Worm (Caenorhabditis elegans) whole organism, young adult: Measurements from ENCODE around the gene ceh-63.
A peak's percentile ranks its signal among the peaks of the same experiment; 100 is the strongest.

Experiments
- B0019.2 ChIP-seq: fragments of 200-800 bp; sonication (Bioruptor generic); conservative IDR thresholded peaks from 2 replicates; pipeline ENCODE4 v1.3.6; 2022; ENCODE audit warnings: missing genetic modification reagents, missing genetic modification characterization, missing compliant biosample characterization
- C06A6.2 ChIP-seq: fragments of 200-800 bp; sonication (Bioruptor generic); conservative IDR thresholded peaks from 2 replicates; pipeline ENCODE4 v1.3.6; 2022; ENCODE audit warnings: missing genetic modification characterization, missing compliant biosample characterization
- C17E4.6 ChIP-seq: fragments of 200-800 bp; sonication (Bioruptor generic); IDR thresholded peaks from 2 replicates; pipeline ENCODE4 v1.3.6; 2022; ENCODE audit warnings: missing genetic modification reagents, missing genetic modification characterization, missing compliant biosample characterization
- D2030.7 ChIP-seq: fragments of 200-800 bp; sonication (Bioruptor generic); IDR thresholded peaks from 2 replicates; pipeline ENCODE4 v1.3.6; 2022; ENCODE audit warnings: missing genetic modification reagents, missing genetic modification characterization, missing compliant biosample characterization
- F10E7.11 ChIP-seq: sonication (generic microtip); optimal IDR thresholded peaks from 2 replicates; lab custom pipeline; 2017; ENCODE audit warnings: mild to moderate bottlenecking, missing genetic modification characterization, moderate library complexity, missing compliant biosample characterization
- F23B12.7 ChIP-seq: sonication (generic microtip); optimal IDR thresholded peaks from 2 replicates; lab custom pipeline; 2017; ENCODE audit warnings: missing genetic modification characterization, mild to moderate bottlenecking, missing compliant biosample characterization, antibody characterized with exemption, moderate library complexity; ENCODE audit not compliant: insufficient read depth
- F39B2.1 ChIP-seq: fragments of 200-800 bp; sonication (Bioruptor generic); IDR thresholded peaks from 2 replicates; pipeline ENCODE4 v1.3.6; 2022; ENCODE audit warnings: missing genetic modification reagents, missing genetic modification characterization, missing compliant biosample characterization
- Y67H2A.10 ChIP-seq: fragments of 200-800 bp; sonication (Bioruptor generic); conservative IDR thresholded peaks from 2 replicates; pipeline ENCODE4 v1.3.6; 2022; ENCODE audit warnings: missing genetic modification reagents, missing genetic modification characterization, missing compliant biosample characterization
- ZK185.1 ChIP-seq: sonication (generic microtip); optimal IDR thresholded peaks from 2 replicates; lab custom pipeline; 2016; ENCODE audit warnings: mild to moderate bottlenecking, missing genetic modification characterization, missing compliant biosample characterization; ENCODE audit not compliant: poor library complexity, severe bottlenecking
- ama-1 ChIP-seq, 3 experiments: fragments of 150-350 bp in 1 of 3; sonication (generic microtip) in 2 of 3; optimal IDR thresholded peaks; 2 replicates each; lab custom pipeline; 2014 to 2018; ENCODE audit warnings: missing biosample characterization in 2 of 3, missing genetic modification characterization in 2 of 3, missing genetic modification reagents in 2 of 3
- cebp-1 ChIP-seq, 2 experiments: fragments of 200-800 bp in 1 of 2; sonication (Bioruptor generic) in 1 of 2; sonication (generic microtip) in 1 of 2; IDR thresholded peaks in 1 of 2; optimal IDR thresholded peaks in 1 of 2; 2 replicates each; pipeline versions ENCODE4 v1.3.6 to Lab custom; 2017 to 2022; ENCODE audit warnings: missing compliant biosample characterization in 2 of 2, missing genetic modification characterization in 2 of 2, mild to moderate bottlenecking in 1 of 2, missing genetic modification reagents in 1 of 2, moderate library complexity in 1 of 2
- ceh-100 ChIP-seq: fragments of 200-800 bp; sonication (Bioruptor generic); IDR thresholded peaks from 2 replicates; pipeline ENCODE4 v1.3.6; 2022; ENCODE audit warnings: missing genetic modification reagents, missing genetic modification characterization, missing compliant biosample characterization
- ceh-27 ChIP-seq: fragments of 200-800 bp; sonication (Bioruptor generic); optimal IDR thresholded peaks from 2 replicates; lab custom pipeline; 2018; ENCODE audit warnings: mild to moderate bottlenecking, missing genetic modification characterization, moderate library complexity, missing compliant biosample characterization
- chd-7 ChIP-seq: sonication (generic microtip); optimal IDR thresholded peaks from 2 replicates; lab custom pipeline; 2016; ENCODE audit warnings: mild to moderate bottlenecking, missing genetic modification characterization, moderate library complexity, missing compliant biosample characterization
- dox-1 ChIP-seq: fragments of 200-800 bp; sonication (Bioruptor generic); IDR thresholded peaks from 2 replicates; pipeline ENCODE4 v1.3.6; 2022; ENCODE audit warnings: missing genetic modification reagents, missing genetic modification characterization, missing compliant biosample characterization
- dpff-1 ChIP-seq: sonication (generic microtip); optimal IDR thresholded peaks from 2 replicates; lab custom pipeline; 2017; ENCODE audit warnings: mild to moderate bottlenecking, missing genetic modification characterization, missing compliant biosample characterization
- dpl-1 ChIP-seq: fragments of 150-350 bp; optimal IDR thresholded peaks from 2 replicates; lab custom pipeline; 2014; ENCODE audit warnings: missing biosample characterization, missing genetic modification reagents, missing genetic modification characterization
- efl-1 ChIP-seq: fragments of 150-350 bp; optimal IDR thresholded peaks from 2 replicates; lab custom pipeline; 2014; ENCODE audit warnings: missing biosample characterization, missing genetic modification reagents, missing genetic modification characterization
- egl-18 ChIP-seq: fragments of 200-800 bp; sonication (Bioruptor generic); IDR thresholded peaks from 2 replicates; pipeline ENCODE4 v1.3.6; 2022; ENCODE audit warnings: missing genetic modification reagents, missing genetic modification characterization, missing compliant biosample characterization
- gei-17 ChIP-seq: fragments of 200-800 bp; sonication (Bioruptor generic); optimal IDR thresholded peaks from 2 replicates; lab custom pipeline; 2018; ENCODE audit warnings: mild to moderate bottlenecking, missing genetic modification characterization, missing compliant biosample characterization
- hmg-1.2 ChIP-seq: fragments of 200-800 bp; sonication (Bioruptor generic); IDR thresholded peaks from 2 replicates; pipeline ENCODE4 v1.3.6; 2022; ENCODE audit warnings: missing genetic modification reagents, missing genetic modification characterization, missing compliant biosample characterization
- hrde-1 ChIP-seq: sonication (generic microtip); optimal IDR thresholded peaks from 2 replicates; lab custom pipeline; 2016; ENCODE audit warnings: missing genetic modification characterization, mild to moderate bottlenecking, missing compliant biosample characterization, moderate library complexity, missing genotype, missing genetic modification reagents, borderline replicate concordance
- lin-35 ChIP-seq, 3 experiments: fragments of 150-350 bp in 2 of 3; sonication (generic microtip) in 1 of 3; optimal IDR thresholded peaks; 2 replicates each; lab custom pipeline; 2014 to 2018; ENCODE audit warnings: missing biosample characterization in 3 of 3, missing genetic modification characterization in 3 of 3, missing genetic modification reagents in 3 of 3
- madf-10 ChIP-seq: sonication (generic microtip); optimal IDR thresholded peaks from 2 replicates; lab custom pipeline; 2016; ENCODE audit warnings: mild to moderate bottlenecking, missing genetic modification characterization, missing compliant biosample characterization
- madf-8 ChIP-seq: fragments of 200-800 bp; sonication (Bioruptor generic); conservative IDR thresholded peaks from 2 replicates; pipeline ENCODE4 v1.3.6; 2022; ENCODE audit warnings: missing genetic modification reagents, missing genetic modification characterization, missing compliant biosample characterization
- mcd-1 ChIP-seq: fragments of 200-800 bp; sonication (Bioruptor generic); IDR thresholded peaks from 2 replicates; pipeline ENCODE4 v1.3.6; 2022; ENCODE audit warnings: missing genetic modification reagents, missing genetic modification characterization, missing compliant biosample characterization
- mel-28 ChIP-seq: sonication (generic microtip); optimal IDR thresholded peaks from 2 replicates; lab custom pipeline; 2016; ENCODE audit warnings: borderline replicate concordance, mild to moderate bottlenecking, missing genetic modification characterization, missing compliant biosample characterization
- mes-4 ChIP-seq: sonication (generic microtip); optimal IDR thresholded peaks from 2 replicates; lab custom pipeline; 2016; ENCODE audit warnings: missing genotype, missing genetic modification characterization, missing compliant biosample characterization
- mxl-1 ChIP-seq: sonication (generic microtip); optimal IDR thresholded peaks from 2 replicates; lab custom pipeline; 2016; ENCODE audit warnings: missing genetic modification characterization, missing compliant biosample characterization
- pha-4 ChIP-seq: fragments of 150-350 bp; sonication (generic microtip); optimal IDR thresholded peaks from 2 replicates; lab custom pipeline; 2014; ENCODE audit warnings: missing biosample characterization, missing genetic modification reagents, missing genetic modification characterization
- rec-8 ChIP-seq, 2 experiments: sonication (generic microtip); optimal IDR thresholded peaks; 2 replicates each; lab custom pipeline; 2016; ENCODE audit warnings: mild to moderate bottlenecking in 2 of 2, missing genetic modification characterization in 2 of 2, missing genetic modification reagents in 2 of 2, missing genotype in 2 of 2, missing biosample characterization in 1 of 2, missing compliant biosample characterization in 1 of 2, moderate library complexity in 1 of 2
- rpc-1 ChIP-seq, 2 experiments: fragments of 150-350 bp in 1 of 2; sonication (generic microtip) in 1 of 2; optimal IDR thresholded peaks; 2 replicates each; lab custom pipeline; 2014 to 2018; ENCODE audit warnings: missing biosample characterization in 1 of 2, missing genetic modification characterization in 1 of 2, missing genetic modification reagents in 1 of 2, missing genotype in 1 of 2
- sdz-38 ChIP-seq: sonication (generic microtip); optimal IDR thresholded peaks from 2 replicates; lab custom pipeline; 2016; ENCODE audit warnings: missing genotype, missing genetic modification characterization, missing compliant biosample characterization
- tlf-1 ChIP-seq: fragments of 200-800 bp; sonication (Bioruptor generic); optimal IDR thresholded peaks from 2 replicates; lab custom pipeline; 2018; ENCODE audit warnings: mild to moderate bottlenecking, missing genetic modification characterization, missing compliant biosample characterization
- unc-130 ChIP-seq: sonication (generic microtip); optimal IDR thresholded peaks from 2 replicates; lab custom pipeline; 2016; ENCODE audit warnings: missing genetic modification reagents, missing genetic modification characterization, missing compliant biosample characterization
- unc-62 ChIP-seq: fragments of 150-350 bp; optimal IDR thresholded peaks from 2 replicates; lab custom pipeline; 2014; ENCODE audit warnings: missing biosample characterization, missing genetic modification reagents, missing genetic modification characterization
- xnd-1 ChIP-seq: sonication (generic microtip); optimal IDR thresholded peaks from 2 replicates; lab custom pipeline; 2016; ENCODE audit warnings: missing genotype, missing genetic modification reagents, missing genetic modification characterization, missing compliant biosample characterization
- ztf-18 ChIP-seq: sonication (generic microtip); optimal IDR thresholded peaks from 2 replicates; lab custom pipeline; 2016; ENCODE audit warnings: missing genotype, mild to moderate bottlenecking, missing genetic modification characterization, missing compliant biosample characterization
- ztf-25 ChIP-seq: fragments of 200-800 bp; sonication (Bioruptor generic); IDR thresholded peaks from 2 replicates; pipeline ENCODE4 v1.3.6; 2022; ENCODE audit warnings: missing genetic modification reagents, missing genetic modification characterization, missing compliant biosample characterization
- ztf-28 ChIP-seq: fragments of 200-800 bp; sonication (Bioruptor generic); IDR thresholded peaks from 2 replicates; pipeline ENCODE4 v1.3.6; 2022; ENCODE audit warnings: missing genetic modification reagents, missing genetic modification characterization, missing compliant biosample characterization

The ceh-63 gene

DNA sequence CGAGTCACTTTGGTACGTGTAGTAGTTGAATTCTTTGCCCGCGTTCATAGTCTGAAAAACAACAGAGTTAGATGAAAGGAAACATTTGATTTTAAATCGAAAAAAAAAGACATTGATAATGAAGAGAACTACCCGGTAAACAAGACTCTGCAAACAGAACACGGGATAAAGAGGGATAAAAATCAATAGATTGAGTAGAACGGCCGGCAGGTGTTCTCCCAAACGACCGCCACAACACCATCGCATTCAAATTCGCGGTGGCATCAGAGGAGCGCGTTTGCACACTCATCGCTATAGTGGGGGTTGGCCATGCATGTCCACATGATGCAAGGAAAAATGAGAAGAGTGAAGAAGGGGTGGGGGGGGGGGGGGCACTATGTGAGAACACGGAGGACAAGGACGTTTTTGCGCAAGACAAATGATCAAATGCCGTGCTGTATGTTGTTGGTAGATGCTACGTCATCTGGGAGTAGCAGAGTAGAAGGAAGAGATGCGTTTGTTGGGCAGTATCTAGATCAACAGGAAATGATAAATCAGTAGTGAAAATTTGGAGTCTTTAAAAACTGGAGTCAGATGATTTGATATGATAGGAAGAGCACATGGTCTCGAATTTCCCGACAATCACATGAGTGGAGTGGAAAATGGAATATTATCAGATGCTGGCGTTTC is 4.8 kb upstream of the ceh-63 start, which contains the start of gene tag-52 (continued):
- TF ChIP-seq C17E4.6 (GFP tag; lab: Robert Waterston, UW) (no peak), mes-4 (tag; lab: Kevin White, UChicago) (no peak), mxl-1 (tag; lab: Kevin White, UChicago) (no peak), ceh-100 (no peak), ceh-27 (GFP tag; lab: Kevin White, UChicago) (peak; percentile 68), chd-7 (tag; lab: Kevin White, UChicago) (peak; percentile 58), hrde-1 (tag; lab: Kevin White, UChicago) (no peak), F23B12.7 (tag; lab: Kevin White, UChicago) (no peak), dpff-1 (no peak), ztf-25 (GFP tag; lab: Robert Waterston, UW) (no peak), dox-1 (GFP tag; lab: Robert Waterston, UW) (peak; percentile 48; the same call in 1 of the 2 replicates), pha-4 (tag; lab: Kevin White, UChicago) (no peak), xnd-1 (no peak), C06A6.2 (GFP tag; lab: Robert Waterston, UW) (no peak), egl-18 (GFP tag; lab: Robert Waterston, UW) (no peak), unc-130 (GFP tag; lab: Kevin White, UChicago) (no peak), efl-1 (GFP tag; lab: Kevin White, UChicago) (peak; percentile 20), ztf-18 (no peak), madf-10 (no peak), mcd-1 (peak; percentile 72), rec-8 (tag; optimal IDR thresholded peaks at IDR 0.05; lab: Kevin White, UChicago) (no peak), ama-1 (optimal IDR thresholded peaks at IDR 0.05; lab: Kevin White, UChicago) (no peak), ama-1 (GFP tag; optimal IDR thresholded peaks at IDR 0.05; lab: Kevin White, UChicago) (no peak), madf-8 (GFP tag; lab: Robert Waterston, UW) (no peak), rpc-1 (optimal IDR thresholded peaks at IDR 0.05; lab: Kevin White, UChicago) (no peak), rpc-1 (tag; optimal IDR thresholded peaks at IDR 0.05; lab: Kevin White, UChicago) (no peak), hmg-1.2 (GFP tag; lab: Robert Waterston, UW) (no peak), cebp-1 (GFP tag; IDR thresholded peaks at IDR 0.05; lab: Robert Waterston, UW) (no peak), cebp-1 (tag; optimal IDR thresholded peaks at IDR 0.05; lab: Kevin White, UChicago) (no peak), gei-17 (GFP tag; lab: Kevin White, UChicago) (no peak), ZK185.1 (tag; lab: Kevin White, UChicago) (no peak), dpl-1 (no peak)

DNA sequence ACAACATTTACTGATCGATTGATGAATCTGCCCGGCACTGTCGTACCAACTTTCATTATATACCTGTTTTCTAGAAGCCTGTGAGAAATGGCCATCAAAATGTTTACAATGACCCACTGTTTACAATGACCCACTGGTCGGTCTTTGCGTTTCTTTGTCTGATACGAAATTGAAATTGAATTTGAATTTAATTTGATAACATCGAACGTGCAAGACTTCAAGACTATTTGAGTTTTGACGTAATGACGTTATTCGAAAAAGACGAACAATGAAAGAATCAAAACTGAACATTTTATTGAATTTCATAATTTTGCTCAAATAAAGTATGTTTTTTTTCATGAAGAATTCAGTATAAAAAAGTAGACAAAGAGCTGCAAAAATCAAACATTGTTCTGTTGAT is 1.9 kb downstream of the ceh-63 start, which contains the start of gene C02F12.5:
Gene C02F12.5, minus strand, starts transcription at position 101 of the 400 bp plus-strand sequence.
- TF ChIP-seq lin-35 (GFP tag; optimal IDR thresholded peaks at IDR 0.05; lab: Kevin White, UChicago): no peak
- no peak for TF ChIP-seq ztf-28 (GFP tag; lab: Robert Waterston, UW)
- TF ChIP-seq F23B12.7 (tag; lab: Kevin White, UChicago): no peak
- TF ChIP-seq F39B2.1 (GFP tag; lab: Robert Waterston, UW): no peak
- no peak for TF ChIP-seq D2030.7
- TF ChIP-seq mxl-1 (tag; lab: Kevin White, UChicago): no peak
- no peak for TF ChIP-seq F10E7.11 (tag; lab: Kevin White, UChicago)
- TF ChIP-seq B0019.2 (GFP tag; lab: Robert Waterston, UW): no peak
- no peak for TF ChIP-seq xnd-1
- TF ChIP-seq tlf-1 (GFP tag; lab: Kevin White, UChicago): no peak
- TF ChIP-seq sdz-38 (tag; lab: Kevin White, UChicago): no peak
- no peak for TF ChIP-seq Y67H2A.10 (GFP tag; lab: Robert Waterston, UW)
- TF ChIP-seq unc-62 (GFP tag; lab: Kevin White, UChicago): no peak
- no peak for TF ChIP-seq unc-130 (GFP tag; lab: Kevin White, UChicago)
- TF ChIP-seq mel-28 (tag; lab: Kevin White, UChicago): no peak
